Fruit fly (Drosophila melanogaster): ENCODE measurements around the gene jvl.

The jvl gene

dm6 chr3R:14742064-14742463, 682 bp downstream of the jvl start (continued):
- peak; percentile 77 for TF ChIP-seq Med (GFP tag)
- no peak for TF ChIP-seq org-1 (GFP tag; optimal IDR thresholded peaks at IDR 0.05)
- no peak for TF ChIP-seq CG16779 (GFP tag; IDR thresholded peaks at IDR 0.05)
- TF ChIP-seq Mes4 (GFP tag; optimal IDR thresholded peaks at IDR 0.05) = no peak
- TF ChIP-seq eyg (GFP tag; optimal IDR thresholded peaks at IDR 0.05) = no peak
- TF ChIP-seq bsh (GFP tag; optimal IDR thresholded peaks at IDR 0.05) = no peak
- no peak for TF ChIP-seq sens (GFP tag)
- TF ChIP-seq Chrac-16 (GFP tag; optimal IDR thresholded peaks at IDR 0.05) = no peak
- TF ChIP-seq Bdp1 (GFP tag; optimal IDR thresholded peaks at IDR 0.05) = no peak
- TF ChIP-seq ara (GFP tag; IDR thresholded peaks at IDR 0.05) = 0 out of 2 replicates have a peak, but pooled peaks have one; percentile 24
- TF ChIP-seq CG10543 (GFP tag; optimal IDR thresholded peaks at IDR 0.05) = no peak
- peak; percentile 32 for TF ChIP-seq nom (GFP tag; optimal IDR thresholded peaks at IDR 0.05)
- TF ChIP-seq CG1024 (GFP tag; IDR thresholded peaks at IDR 0.05) = no peak
- no peak for TF ChIP-seq al (GFP tag; IDR thresholded peaks at IDR 0.05)
- no peak for TF ChIP-seq gcm2 (GFP tag; optimal IDR thresholded peaks at IDR 0.05)
- TF ChIP-seq CG17385 (GFP tag; optimal IDR thresholded peaks at IDR 0.05) = peak; percentile 89
- TF ChIP-seq sc (optimal IDR thresholded peaks at IDR 0.05) = no peak
- no peak for TF ChIP-seq sc (GFP tag; optimal IDR thresholded peaks at IDR 0.05)
- TF ChIP-seq CG3726 (GFP tag; IDR thresholded peaks at IDR 0.05) = no peak
- TF ChIP-seq klu (GFP tag; IDR thresholded peaks at IDR 0.05) = no peak
- no peak for TF ChIP-seq otp (GFP tag; IDR thresholded peaks at IDR 0.05)
- TF ChIP-seq row (GFP tag; IDR thresholded peaks at IDR 0.05) = no peak
- TF ChIP-seq D19B (GFP tag; optimal IDR thresholded peaks at IDR 0.05) = no peak
- TF ChIP-seq Hr78 (GFP tag; optimal IDR thresholded peaks at IDR 0.05) = no peak

DNA sequence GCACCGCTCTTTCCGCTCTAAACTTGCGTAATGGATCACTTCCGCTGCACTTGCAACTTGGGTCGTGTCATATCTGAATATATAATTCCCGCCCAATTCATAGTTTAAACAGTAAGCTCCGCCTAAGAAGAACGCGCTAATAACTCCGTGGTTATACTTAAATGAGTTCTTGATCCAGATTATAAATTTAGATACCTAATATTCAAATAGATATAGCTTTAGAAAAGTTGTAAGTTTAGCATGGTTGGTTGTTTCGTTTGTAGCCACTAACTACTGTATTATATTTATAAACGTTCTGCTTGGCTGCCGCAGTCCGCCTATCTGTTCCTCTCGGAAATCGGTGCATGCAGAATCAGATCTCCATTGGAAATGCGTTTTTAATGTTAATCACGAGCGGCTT, 1.5 kb downstream of the jvl start:
- peak; percentile 64 for TF ChIP-seq Ptx1 (GFP tag; IDR thresholded peaks at IDR 0.05)
- TF ChIP-seq nerfin-1 (tag; optimal IDR thresholded peaks at IDR 0.05) = peak; percentile 52
- no peak for TF ChIP-seq luna (GFP tag; optimal IDR thresholded peaks at IDR 0.05)
- TF ChIP-seq lov (optimal IDR thresholded peaks at IDR 0.05) = no peak
- TF ChIP-seq lov (GFP tag; IDR thresholded peaks at IDR 0.05) = peak; percentile 78
- no peak for TF ChIP-seq Mad (GFP tag; optimal IDR thresholded peaks at IDR 0.05)
- TF ChIP-seq sc (optimal IDR thresholded peaks at IDR 0.05) = no peak
- peak; percentile 45 for TF ChIP-seq sc (GFP tag; optimal IDR thresholded peaks at IDR 0.05)
- TF ChIP-seq ttk (GFP tag; IDR thresholded peaks at IDR 0.05) = peak; percentile 72; the same call in 1 of the 2 replicates
- TF ChIP-seq pzg (GFP tag; optimal IDR thresholded peaks at IDR 0.05) = no peak
- no peak for TF ChIP-seq CG10462 (GFP tag; optimal IDR thresholded peaks at IDR 0.05)
- peak; percentile 4 for TF ChIP-seq cato (GFP tag; optimal IDR thresholded peaks at IDR 0.05; ENCODE audit: borderline replicate concordance)
- TF ChIP-seq slp2 (GFP tag; optimal IDR thresholded peaks at IDR 0.05) = no peak
- TF ChIP-seq CG4282 (GFP tag; optimal IDR thresholded peaks at IDR 0.05) = no peak
- peak; percentile 63; the same call in 2 of the 3 replicates for TF ChIP-seq croc (GFP tag; conservative IDR thresholded peaks at IDR 0.05)
- peak; percentile 47; the same call in 1 of the 2 replicates for TF ChIP-seq ap (GFP tag; IDR thresholded peaks at IDR 0.05)
- 0 out of 2 replicates have a peak, but pooled peaks have one; percentile 69 for TF ChIP-seq ranshi (GFP tag; IDR thresholded peaks at IDR 0.05)
- TF ChIP-seq repo (GFP tag; optimal IDR thresholded peaks at IDR 0.05) = no peak
- TF ChIP-seq CG17829 (tag; optimal IDR thresholded peaks at IDR 0.05) = peak; percentile 68
- TF ChIP-seq Bteb2 (GFP tag; optimal IDR thresholded peaks at IDR 0.05) = no peak
- peak; percentile 61 for TF ChIP-seq CG4360 (GFP tag; IDR thresholded peaks at IDR 0.05)
- no peak for TF ChIP-seq CG30020 (tag; optimal IDR thresholded peaks at IDR 0.05)
- no peak for TF ChIP-seq CG7963 (GFP tag; IDR thresholded peaks at IDR 0.05; ENCODE audit: partially characterized antibody)
- TF ChIP-seq zfh2 (GFP tag; optimal IDR thresholded peaks at IDR 0.05) = no peak
- TF ChIP-seq CG15601 (tag; optimal IDR thresholded peaks at IDR 0.05) = peak; percentile 40
- TF ChIP-seq CG13894 (tag; optimal IDR thresholded peaks at IDR 0.05) = no peak
- TF ChIP-seq Gug (GFP tag; IDR thresholded peaks at IDR 0.05) = peak; percentile 73
- peak; percentile 54 for TF ChIP-seq H2.0 (GFP tag; IDR thresholded peaks at IDR 0.05)
- no peak for TF ChIP-seq CG1792 (GFP tag; optimal IDR thresholded peaks at IDR 0.05)
- TF ChIP-seq Nf-YA (GFP tag; IDR thresholded peaks at IDR 0.05) = peak; percentile 40; the same call in 1 of the 2 replicates
- peak; percentile 75 for TF ChIP-seq row (GFP tag; IDR thresholded peaks at IDR 0.05)
- TF ChIP-seq CG10565 (GFP tag; optimal IDR thresholded peaks at IDR 0.05) = no peak

All from whole organism, embryonic.